Worm (Caenorhabditis elegans) whole organism, L3 larva: ENCODE data around the gene T20B3.1.

ENCODE experiments used
- ceh-16 ChIP-seq: sonication (generic microtip); optimal IDR thresholded peaks from 2 replicates; lab custom pipeline; 2017; ENCODE audit warnings: missing biosample characterization, missing genetic modification characterization
- nhr-11 ChIP-seq: fragments of 150-350 bp; optimal IDR thresholded peaks from 2 replicates; lab custom pipeline; 2014; ENCODE audit warnings: missing biosample characterization, missing genetic modification characterization
- nhr-76 ChIP-seq: fragments of 150-350 bp; sonication (generic microtip); optimal IDR thresholded peaks from 5 replicates; lab custom pipeline; 2014; ENCODE audit warnings: missing biosample characterization, missing genetic modification characterization
- nhr-77 ChIP-seq: fragments of 150-350 bp; optimal IDR thresholded peaks from 2 replicates; lab custom pipeline; 2014; ENCODE audit warnings: missing biosample characterization, missing genetic modification characterization
- tbx-2 ChIP-seq: sonication (generic microtip); optimal IDR thresholded peaks from 2 replicates; lab custom pipeline; 2016; ENCODE audit warnings: mild to moderate bottlenecking, missing genetic modification characterization, missing compliant biosample characterization

DNA sequence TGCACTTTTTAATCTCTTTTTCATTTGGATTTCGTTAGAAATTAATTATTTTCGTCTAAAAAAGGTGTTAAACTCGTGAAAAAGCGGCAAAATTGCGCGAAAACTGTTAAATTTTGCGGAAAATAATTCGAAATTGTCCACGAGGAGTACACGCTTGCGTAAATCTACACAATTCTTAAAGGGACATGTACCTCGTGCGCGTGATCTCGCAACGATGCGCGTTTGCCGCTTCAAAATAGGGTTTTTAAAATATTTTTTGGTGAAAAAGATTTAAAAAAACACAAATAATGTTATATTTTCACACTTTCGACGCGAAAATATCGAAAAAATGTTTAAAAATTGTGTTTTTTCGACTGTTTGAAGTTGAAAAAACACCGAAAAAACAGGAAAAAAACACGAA lies 22.0 kb upstream of the T20B3.1 start:
- no peak for TF ChIP-seq tbx-2 (tag; lab: Kevin White, UChicago)
- TF ChIP-seq nhr-11 (tag; lab: Kevin White, UChicago): no peak
- no peak for TF ChIP-seq nhr-77
- no peak for TF ChIP-seq nhr-76 (tag; lab: Kevin White, UChicago)
- TF ChIP-seq ceh-16: no peak
